Fruit fly (Drosophila melanogaster) whole organism, embryonic: ENCODE results near the gene sau.

ENCODE experiments used
- Aef1 ChIP-seq: fragments of 200-800 bp; sonication (Bioruptor generic); IDR thresholded peaks from 3 replicates; pipeline ENCODE4 v1.3.6; 2022; ENCODE audit warnings: missing biosample characterization, missing genetic modification characterization
- B-H1 ChIP-seq: fragments of 200-800 bp; sonication (Bioruptor generic); IDR thresholded peaks from 3 replicates; pipeline ENCODE4 v1.3.6; 2022; ENCODE audit warnings: missing biosample characterization, missing genetic modification characterization
- B-H2 ChIP-seq: fragments of 200-800 bp; sonication (Bioruptor generic); optimal IDR thresholded peaks from 2 replicates; lab custom pipeline; 2018; ENCODE audit warnings: missing biosample characterization, mild to moderate bottlenecking, missing genetic modification characterization
- BEAF-32 ChIP-seq: fragments of 200-800 bp; sonication (Bioruptor generic); optimal IDR thresholded peaks from 3 replicates; lab custom pipeline; 2017; ENCODE audit warnings: missing biosample characterization, missing genetic modification characterization, mild to moderate bottlenecking, moderate library complexity, missing genetic modification reagents
- C15 ChIP-seq: fragments of 200-800 bp; sonication (Bioruptor generic); IDR thresholded peaks from 3 replicates; pipeline ENCODE4 v1.3.6; 2022; ENCODE audit warnings: missing biosample characterization, missing genetic modification characterization
- CG11695 ChIP-seq: fragments of 200-800 bp; sonication (Bioruptor generic); IDR thresholded peaks from 3 replicates; pipeline ENCODE4 v1.3.6; 2022; ENCODE audit warnings: missing biosample characterization, missing genetic modification characterization
- CG12299 ChIP-seq: fragments of 200-800 bp; sonication (Bioruptor generic); optimal IDR thresholded peaks from 2 replicates; lab custom pipeline; 2018; ENCODE audit warnings: missing biosample characterization, mild to moderate bottlenecking, missing genetic modification characterization
- CG14050 ChIP-seq: fragments of 200-800 bp; sonication (Bioruptor generic); IDR thresholded peaks from 3 replicates; pipeline ENCODE4 v1.3.6; 2022; ENCODE audit warnings: missing biosample characterization, missing genetic modification characterization
- CG14860 ChIP-seq: fragments of 200-800 bp; sonication (Bioruptor generic); IDR thresholded peaks from 3 replicates; pipeline ENCODE4 v1.3.6; 2022; ENCODE audit warnings: missing biosample characterization, missing genetic modification characterization; ENCODE audit not compliant: partially characterized antibody
- CG15011 ChIP-seq: fragments of 200-800 bp; sonication (Bioruptor generic); optimal IDR thresholded peaks from 3 replicates; lab custom pipeline; 2018; ENCODE audit warnings: missing biosample characterization, mild to moderate bottlenecking, missing genetic modification characterization
- CG15269 ChIP-seq: fragments of 200-800 bp; sonication (Bioruptor generic); optimal IDR thresholded peaks from 2 replicates; lab custom pipeline; 2018; ENCODE audit warnings: missing biosample characterization, mild to moderate bottlenecking, missing genetic modification characterization, moderate library complexity
- CG17912 ChIP-seq: fragments of 200-800 bp; sonication (Bioruptor generic); optimal IDR thresholded peaks from 2 replicates; lab custom pipeline; 2018; ENCODE audit warnings: missing biosample characterization, mild to moderate bottlenecking, missing genetic modification characterization
- CG2120 ChIP-seq: fragments of 200-800 bp; sonication (Bioruptor generic); optimal IDR thresholded peaks from 3 replicates; lab custom pipeline; 2016; ENCODE audit warnings: missing biosample characterization, missing genetic modification characterization
- CG2889 ChIP-seq: fragments of 200-800 bp; sonication (Bioruptor generic); IDR thresholded peaks from 3 replicates; pipeline ENCODE4 v1.3.6; 2022; ENCODE audit warnings: missing biosample characterization, missing genetic modification characterization
- CG3847 ChIP-seq: fragments of 200-800 bp; sonication (Bioruptor generic); IDR thresholded peaks from 2 replicates; pipeline ENCODE4 v1.3.6; 2022; ENCODE audit warnings: missing biosample characterization, missing genetic modification characterization
- CG4404 ChIP-seq: fragments of 200-800 bp; sonication (Bioruptor generic); IDR thresholded peaks from 2 replicates; pipeline ENCODE4 v1.3.6; 2022; ENCODE audit warnings: missing biosample characterization, missing genetic modification characterization
- CG4730 ChIP-seq: fragments of 200-800 bp; sonication (Bioruptor generic); IDR thresholded peaks from 2 replicates; pipeline ENCODE4 v1.3.6; 2022; ENCODE audit warnings: missing biosample characterization, missing genetic modification characterization
- CG4820 ChIP-seq: fragments of 200-800 bp; sonication (Bioruptor generic); optimal IDR thresholded peaks from 3 replicates; lab custom pipeline; 2016; ENCODE audit warnings: missing biosample characterization, missing genetic modification characterization
- CG6813 ChIP-seq: fragments of 200-800 bp; sonication (Bioruptor generic); optimal IDR thresholded peaks from 2 replicates; lab custom pipeline; 2017; ENCODE audit warnings: missing biosample characterization, missing genetic modification characterization, mild to moderate bottlenecking, moderate library complexity, missing genetic modification reagents
- CG6854 ChIP-seq: fragments of 200-800 bp; sonication (Bioruptor generic); optimal IDR thresholded peaks from 3 replicates; lab custom pipeline; 2017; ENCODE audit warnings: missing biosample characterization, mild to moderate bottlenecking, missing genetic modification characterization
- CG7839 ChIP-seq: fragments of 200-800 bp; sonication (Bioruptor generic); optimal IDR thresholded peaks from 3 replicates; lab custom pipeline; 2018; ENCODE audit warnings: missing biosample characterization, mild to moderate bottlenecking, missing genetic modification characterization, moderate library complexity
- CG8290 ChIP-seq, 3 experiments: fragments of 200-800 bp; sonication (Bioruptor generic); optimal IDR thresholded peaks; 2 replicates each; lab custom pipeline; 2016 to 2019; ENCODE audit warnings: missing biosample characterization in 3 of 3, missing genetic modification characterization in 3 of 3, mild to moderate bottlenecking in 2 of 3, moderate library complexity in 1 of 3
- CG9215 ChIP-seq: fragments of 200-800 bp; sonication (Bioruptor generic); IDR thresholded peaks from 2 replicates; pipeline ENCODE4 v1.3.6; 2022; ENCODE audit warnings: missing biosample characterization, missing genetic modification characterization
- CoRest ChIP-seq: fragments of 200-800 bp; sonication (Bioruptor generic); optimal IDR thresholded peaks from 3 replicates; lab custom pipeline; 2018; ENCODE audit warnings: missing biosample characterization, mild to moderate bottlenecking, missing genetic modification characterization, moderate library complexity
- Elba2 ChIP-seq: fragments of 200-800 bp; sonication (Bioruptor generic); optimal IDR thresholded peaks from 3 replicates; lab custom pipeline; 2016; ENCODE audit warnings: missing biosample characterization, missing genetic modification characterization
- Hr3 ChIP-seq: fragments of 200-800 bp; sonication (Bioruptor generic); optimal IDR thresholded peaks from 3 replicates; lab custom pipeline; 2016; ENCODE audit warnings: missing biosample characterization, missing genetic modification characterization
- Hr39 ChIP-seq: fragments of >200 bp; optimal IDR thresholded peaks from 2 replicates; lab custom pipeline; 2017
- Lpt ChIP-seq: fragments of >200 bp; optimal IDR thresholded peaks from 2 replicates; lab custom pipeline; 2018; ENCODE audit warnings: missing biosample characterization, missing genetic modification characterization
- MESR4 ChIP-seq: fragments of 200-800 bp; sonication (Bioruptor generic); optimal IDR thresholded peaks from 2 replicates; lab custom pipeline; 2018; ENCODE audit warnings: missing biosample characterization, mild to moderate bottlenecking, missing genetic modification characterization, moderate library complexity
- Meics ChIP-seq: fragments of 200-800 bp; sonication (Bioruptor generic); optimal IDR thresholded peaks from 2 replicates; lab custom pipeline; 2017; ENCODE audit warnings: missing biosample characterization, mild to moderate bottlenecking, missing genetic modification characterization
- abd-A ChIP-seq: fragments of 200-800 bp; sonication (Bioruptor generic); optimal IDR thresholded peaks from 3 replicates; lab custom pipeline; 2019; ENCODE audit warnings: missing biosample characterization, mild to moderate bottlenecking, missing genetic modification characterization, moderate library complexity
- aop ChIP-seq: fragments of 200-800 bp; sonication (Bioruptor generic); IDR thresholded peaks from 2 replicates; pipeline ENCODE4 v1.3.6; 2022; ENCODE audit warnings: missing biosample characterization, missing genetic modification characterization
- br ChIP-seq: fragments of >200 bp; optimal IDR thresholded peaks from 2 replicates; lab custom pipeline; 2017
- corto ChIP-seq: fragments of 200-800 bp; sonication (Bioruptor generic); optimal IDR thresholded peaks from 2 replicates; lab custom pipeline; 2016; ENCODE audit warnings: missing biosample characterization, mild to moderate bottlenecking, missing genetic modification characterization, moderate library complexity
- emc ChIP-seq: fragments of 200-800 bp; sonication (Bioruptor generic); optimal IDR thresholded peaks from 2 replicates; lab custom pipeline; 2016; ENCODE audit warnings: missing biosample characterization, missing genetic modification characterization
- ewg ChIP-seq: fragments of 200-800 bp; sonication (Bioruptor generic); optimal IDR thresholded peaks from 3 replicates; lab custom pipeline; 2017; ENCODE audit warnings: mild to moderate bottlenecking, missing biosample characterization, missing genetic modification reagents, missing genetic modification characterization
- fd96Cb ChIP-seq: fragments of 200-800 bp; sonication (Bioruptor generic); optimal IDR thresholded peaks from 2 replicates; lab custom pipeline; 2018; ENCODE audit warnings: missing biosample characterization, mild to moderate bottlenecking, missing genetic modification characterization, moderate library complexity
- fru ChIP-seq: fragments of >200 bp; optimal IDR thresholded peaks from 2 replicates; lab custom pipeline; 2017
- kay ChIP-seq: fragments of 200-800 bp; sonication (Bioruptor generic); optimal IDR thresholded peaks from 2 replicates; lab custom pipeline; 2016; ENCODE audit warnings: missing biosample characterization, missing genetic modification characterization
- knrl ChIP-seq: fragments of 200-800 bp; sonication (Bioruptor generic); IDR thresholded peaks from 3 replicates; pipeline ENCODE4 v1.3.6; 2022; ENCODE audit warnings: missing biosample characterization, missing genetic modification characterization; ENCODE audit not compliant: partially characterized antibody
- lov ChIP-seq, 2 experiments: fragments of 200-800 bp in 1 of 2; fragments of >200 bp in 1 of 2; sonication (Bioruptor generic) in 1 of 2; IDR thresholded peaks in 1 of 2; optimal IDR thresholded peaks in 1 of 2; 2 replicates in 1 of 2; 3 replicates in 1 of 2; pipeline versions ENCODE4 v1.3.6 to Lab custom; 2017 to 2022; ENCODE audit warnings: missing biosample characterization in 1 of 2, missing genetic modification characterization in 1 of 2
- luna ChIP-seq: fragments of 200-800 bp; sonication (Bioruptor generic); optimal IDR thresholded peaks from 2 replicates; lab custom pipeline; 2016; ENCODE audit warnings: missing biosample characterization, missing genetic modification characterization
- nerfin-1 ChIP-seq: fragments of 200-800 bp; sonication (Bioruptor generic); optimal IDR thresholded peaks from 3 replicates; lab custom pipeline; 2019; ENCODE audit warnings: missing biosample characterization, mild to moderate bottlenecking, missing genetic modification characterization, moderate library complexity
- nmo ChIP-seq: fragments of 200-800 bp; sonication (Bioruptor generic); optimal IDR thresholded peaks from 2 replicates; lab custom pipeline; 2018; ENCODE audit warnings: missing biosample characterization, mild to moderate bottlenecking, missing genetic modification characterization, moderate library complexity
- oc ChIP-seq: fragments of 200-800 bp; sonication (Bioruptor generic); optimal IDR thresholded peaks from 2 replicates; lab custom pipeline; 2018; ENCODE audit warnings: missing biosample characterization, mild to moderate bottlenecking, missing genetic modification characterization, moderate library complexity
- psq ChIP-seq: fragments of 200-800 bp; sonication (Bioruptor generic); optimal IDR thresholded peaks from 2 replicates; lab custom pipeline; 2017; ENCODE audit warnings: missing biosample characterization, missing genetic modification characterization
- rib ChIP-seq: fragments of 200-800 bp; sonication (Bioruptor generic); IDR thresholded peaks from 2 replicates; pipeline ENCODE4 v1.3.6; 2022; ENCODE audit warnings: missing biosample characterization, missing genetic modification characterization
- sima ChIP-seq: fragments of 200-800 bp; sonication (Bioruptor generic); optimal IDR thresholded peaks from 2 replicates; lab custom pipeline; 2016; ENCODE audit warnings: missing biosample characterization, missing genetic modification characterization
- stc ChIP-seq: fragments of 200-800 bp; sonication (Bioruptor generic); IDR thresholded peaks from 2 replicates; pipeline ENCODE4 v1.3.6; 2022; ENCODE audit warnings: missing biosample characterization, missing genetic modification characterization
- tio ChIP-seq: fragments of 200-800 bp; sonication (Bioruptor generic); optimal IDR thresholded peaks from 2 replicates; lab custom pipeline; 2017; ENCODE audit warnings: missing biosample characterization, missing genetic modification characterization, inconsistent platforms
- wek ChIP-seq: fragments of 200-800 bp; sonication (Bioruptor generic); optimal IDR thresholded peaks from 3 replicates; lab custom pipeline; 2018; ENCODE audit warnings: missing biosample characterization, mild to moderate bottlenecking, missing genetic modification characterization, moderate library complexity

The sau gene

dm6 chr2L:2221649-2222150 lies 4.4 kb upstream of the sau start (continued):
- TF ChIP-seq CG11695 (peak; percentile 98), nerfin-1 (tag; lab: Kevin White, UChicago) (peak; percentile 88), abd-A (tag; lab: Kevin White, UChicago) (peak; percentile 48), CoRest (tag; lab: Kevin White, UChicago) (peak; percentile 97), Meics (GFP tag; lab: Kevin White, UChicago) (peak; percentile 97), emc (GFP tag; lab: Kevin White, UChicago) (peak; percentile 91), aop (GFP tag; lab: Robert Waterston, UW) (peak; percentile 97), CG4820 (GFP tag; lab: Kevin White, UChicago) (peak; percentile 93), CG7839 (tag; lab: Kevin White, UChicago) (peak; percentile 98), corto (GFP tag; lab: Kevin White, UChicago) (peak; percentile 95), BEAF-32 (GFP tag; lab: Kevin White, UChicago) (peak; percentile 17), knrl (GFP tag; lab: Robert Waterston, UW) (no peak), fd96Cb (tag; lab: Kevin White, UChicago) (peak; percentile 93), CG2120 (GFP tag; lab: Kevin White, UChicago) (peak; percentile 99), CG4730 (peak; percentile 95), CG15011 (peak; percentile 91), B-H2 (GFP tag; lab: Kevin White, UChicago) (peak; percentile 94), Hr3 (GFP tag; lab: Kevin White, UChicago) (peak; percentile 97), br (lab: Kevin White, UChicago) (no peak), CG6854 (GFP tag; lab: Kevin White, UChicago) (peak; percentile 94), CG15269 (tag; lab: Kevin White, UChicago) (peak; percentile 99), ewg (GFP tag; lab: Kevin White, UChicago) (peak; percentile 91), CG12299 (tag; lab: Kevin White, UChicago) (peak; percentile 93), CG9215 (peak; percentile 93), CG3847 (GFP tag; lab: Robert Waterston, UW) (peak; percentile 97), psq (peak; percentile 91), CG17912 (peak; percentile 91), nmo (GFP tag; lab: Kevin White, UChicago) (peak; percentile 95), CG6813 (GFP tag; lab: Kevin White, UChicago) (peak; percentile 94), CG14050 (GFP tag; lab: Robert Waterston, UW) (peak; percentile 97), CG8290 (GFP tag; optimal IDR thresholded peaks at IDR 0.05; lab: Kevin White, UChicago) (peak; percentile 90), CG8290 (tag; optimal IDR thresholded peaks at IDR 0.05; lab: Kevin White, UChicago) (peak; percentile 43 to 98), CG2889 (GFP tag; lab: Robert Waterston, UW) (peak; percentile 96), lov (optimal IDR thresholded peaks at IDR 0.05; lab: Kevin White, UChicago) (no peak), lov (GFP tag; IDR thresholded peaks at IDR 0.05; lab: Robert Waterston, UW) (peak; percentile 97), kay (peak; percentile 96), luna (GFP tag; lab: Kevin White, UChicago) (peak; percentile 90), C15 (GFP tag; lab: Robert Waterston, UW) (peak; percentile 96), Aef1 (GFP tag; lab: Robert Waterston, UW) (peak; percentile 97), oc (peak; percentile 93), CG14860 (GFP tag; lab: Robert Waterston, UW) (no peak), stc (GFP tag; lab: Robert Waterston, UW) (peak; percentile 96), B-H1 (GFP tag; lab: Robert Waterston, UW) (peak; percentile 97), Lpt (GFP tag; lab: Kevin White, UChicago) (no peak), fru (lab: Kevin White, UChicago) (no peak), CG4404 (peak; percentile 90), wek (GFP tag; lab: Kevin White, UChicago) (peak; percentile 84), Elba2 (GFP tag; lab: Kevin White, UChicago) (peak; percentile 81), Hr39 (lab: Kevin White, UChicago) (no peak), rib (GFP tag; lab: Robert Waterston, UW) (peak; percentile 99), tio (GFP tag; lab: Kevin White, UChicago) (peak; percentile 97), MESR4 (GFP tag; lab: Kevin White, UChicago) (peak; percentile 68), sima (GFP tag; lab: Kevin White, UChicago) (peak; percentile 84)
